Worm (Caenorhabditis elegans) whole organism, mixed stage, embryonic: ENCODE data around the gene srw-97.

ENCODE experiments used
- bed-3 ChIP-seq: fragments of 200-800 bp; sonication (Bioruptor generic); optimal IDR thresholded peaks from 3 replicates; lab custom pipeline; 2018; ENCODE audit warnings: mild to moderate bottlenecking, missing genetic modification characterization, moderate library complexity, missing compliant biosample characterization
- ces-1 ChIP-seq: fragments of 150-350 bp; optimal IDR thresholded peaks from 2 replicates; lab custom pipeline; 2014; ENCODE audit warnings: missing biosample characterization, missing genetic modification reagents, missing genetic modification characterization
- cnd-1 ChIP-seq: fragments of 200-800 bp; sonication (Bioruptor generic); optimal IDR thresholded peaks from 2 replicates; lab custom pipeline; 2018; ENCODE audit warnings: mild to moderate bottlenecking, missing genetic modification characterization, missing compliant biosample characterization
- drap-1 ChIP-seq: fragments of 200-800 bp; sonication (Bioruptor generic); optimal IDR thresholded peaks from 3 replicates; lab custom pipeline; 2018; ENCODE audit warnings: mild to moderate bottlenecking, missing genetic modification characterization, missing compliant biosample characterization
- elt-3 ChIP-seq: fragments of 150-350 bp; optimal IDR thresholded peaks from 2 replicates; lab custom pipeline; 2014; ENCODE audit warnings: missing biosample characterization, missing genetic modification characterization
- lin-32 ChIP-seq: fragments of 200-800 bp; sonication (Bioruptor generic); optimal IDR thresholded peaks from 2 replicates; lab custom pipeline; 2018; ENCODE audit warnings: mild to moderate bottlenecking, missing genetic modification characterization, missing compliant biosample characterization
- nhr-28 ChIP-seq: fragments of 150-350 bp; optimal IDR thresholded peaks from 2 replicates; lab custom pipeline; 2014; ENCODE audit warnings: missing biosample characterization, missing genetic modification characterization
- nhr-76 ChIP-seq: sonication (generic microtip); optimal IDR thresholded peaks from 2 replicates; lab custom pipeline; 2017; ENCODE audit warnings: missing biosample characterization, missing genetic modification characterization
- ztf-11 ChIP-seq: fragments of 150-350 bp; optimal IDR thresholded peaks from 2 replicates; lab custom pipeline; 2014; ENCODE audit warnings: missing biosample characterization, missing genetic modification characterization

- no peak for TF ChIP-seq nhr-76 (tag; lab: Kevin White, UChicago)
- no peak for TF ChIP-seq nhr-28
- no peak for TF ChIP-seq drap-1
- TF ChIP-seq ces-1 (GFP tag; lab: Kevin White, UChicago) = no peak
- no peak for TF ChIP-seq elt-3 (tag; lab: Kevin White, UChicago)
- TF ChIP-seq bed-3 (GFP tag; lab: Kevin White, UChicago) = no peak
- no peak for TF ChIP-seq cnd-1
- TF ChIP-seq ztf-11 = no peak
- TF ChIP-seq lin-32 (GFP tag; lab: Kevin White, UChicago) = no peak
Measured at ce11 chrII:1666025-1666424, 2.8 kb downstream of the srw-97 start, which contains the start of gene srlf-29.
